Fruit fly (Drosophila melanogaster) whole organism, embryonic: ENCODE data around the gene CG45045.

Source experiments
- ATbp ChIP-seq: fragments of 200-800 bp; sonication (Bioruptor generic); optimal IDR thresholded peaks from 2 replicates; lab custom pipeline; 2017; ENCODE audit warnings: missing biosample characterization, mild to moderate bottlenecking, missing genetic modification characterization, missing genetic modification reagents
- Ada2b ChIP-seq: fragments of 200-800 bp; sonication (Bioruptor generic); IDR thresholded peaks from 2 replicates; pipeline ENCODE4 v1.3.6; 2022; ENCODE audit warnings: missing biosample characterization, missing genetic modification characterization
- Aef1 ChIP-seq: fragments of 200-800 bp; sonication (Bioruptor generic); IDR thresholded peaks from 3 replicates; pipeline ENCODE4 v1.3.6; 2022; ENCODE audit warnings: missing biosample characterization, missing genetic modification characterization
- Asciz ChIP-seq: fragments of 200-800 bp; sonication (Bioruptor generic); optimal IDR thresholded peaks from 2 replicates; lab custom pipeline; 2017; ENCODE audit warnings: missing biosample characterization, mild to moderate bottlenecking, missing genetic modification characterization, missing genetic modification reagents
- BEAF-32 ChIP-seq: fragments of 200-800 bp; sonication (Bioruptor generic); optimal IDR thresholded peaks from 3 replicates; lab custom pipeline; 2017; ENCODE audit warnings: missing biosample characterization, missing genetic modification characterization, mild to moderate bottlenecking, moderate library complexity, missing genetic modification reagents
- CG10366 ChIP-seq: fragments of 200-800 bp; sonication (Bioruptor generic); IDR thresholded peaks from 2 replicates; pipeline ENCODE4 v1.3.6; 2022; ENCODE audit warnings: missing biosample characterization, missing genetic modification characterization
- CG10431 ChIP-seq: fragments of 200-800 bp; sonication (Bioruptor generic); optimal IDR thresholded peaks from 3 replicates; lab custom pipeline; 2018; ENCODE audit warnings: missing biosample characterization, mild to moderate bottlenecking, missing genetic modification characterization
- CG10462 ChIP-seq: fragments of 200-800 bp; sonication (Bioruptor generic); optimal IDR thresholded peaks from 2 replicates; lab custom pipeline; 2016; ENCODE audit warnings: missing biosample characterization, missing genetic modification characterization
- CG12659 ChIP-seq: fragments of 200-800 bp; sonication (Bioruptor generic); optimal IDR thresholded peaks from 3 replicates; lab custom pipeline; 2017; ENCODE audit warnings: mild to moderate bottlenecking, missing biosample characterization, missing genetic modification reagents, missing genetic modification characterization
- CG12769 ChIP-seq: fragments of 200-800 bp; sonication (Bioruptor generic); optimal IDR thresholded peaks from 2 replicates; lab custom pipeline; 2019; ENCODE audit warnings: missing biosample characterization, mild to moderate bottlenecking, missing genetic modification characterization, moderate library complexity
- CG12942 ChIP-seq: fragments of 200-800 bp; sonication (Bioruptor generic); optimal IDR thresholded peaks from 3 replicates; lab custom pipeline; 2016; ENCODE audit warnings: missing biosample characterization, missing genetic modification characterization
- CG14441 ChIP-seq: fragments of 200-800 bp; sonication (Bioruptor generic); IDR thresholded peaks from 2 replicates; pipeline ENCODE4 v1.3.6; 2022; ENCODE audit warnings: missing biosample characterization, missing genetic modification characterization
- CG14860 ChIP-seq: fragments of 200-800 bp; sonication (Bioruptor generic); IDR thresholded peaks from 3 replicates; pipeline ENCODE4 v1.3.6; 2022; ENCODE audit warnings: missing biosample characterization, missing genetic modification characterization; ENCODE audit not compliant: partially characterized antibody
- CG17361 ChIP-seq: fragments of 200-800 bp; sonication (Bioruptor generic); IDR thresholded peaks from 3 replicates; pipeline ENCODE4 v1.3.6; 2022; ENCODE audit warnings: missing biosample characterization, missing genetic modification characterization
- CG18619 ChIP-seq: fragments of 200-800 bp; sonication (Bioruptor generic); optimal IDR thresholded peaks from 3 replicates; lab custom pipeline; 2017; ENCODE audit warnings: missing biosample characterization, mild to moderate bottlenecking, missing genetic modification characterization
- CG2129 ChIP-seq: fragments of 200-800 bp; sonication (Bioruptor generic); IDR thresholded peaks from 2 replicates; pipeline ENCODE4 v1.3.6; 2022; ENCODE audit warnings: missing biosample characterization, missing genetic modification characterization; ENCODE audit not compliant: partially characterized antibody
- CG2875 ChIP-seq: fragments of 200-800 bp; sonication (Bioruptor generic); optimal IDR thresholded peaks from 2 replicates; lab custom pipeline; 2017; ENCODE audit warnings: missing biosample characterization, mild to moderate bottlenecking, missing genetic modification characterization, missing genetic modification reagents
- CG3065 ChIP-seq: fragments of 200-800 bp; sonication (Bioruptor generic); optimal IDR thresholded peaks from 2 replicates; lab custom pipeline; 2016; ENCODE audit warnings: missing biosample characterization, missing genetic modification characterization
- CG4282 ChIP-seq: fragments of 200-800 bp; sonication (Bioruptor generic); optimal IDR thresholded peaks from 2 replicates; lab custom pipeline; 2016; ENCODE audit warnings: missing biosample characterization, missing genetic modification characterization
- CG6791 ChIP-seq: fragments of 200-800 bp; sonication (Bioruptor generic); IDR thresholded peaks from 3 replicates; pipeline ENCODE4 v1.3.6; 2022; ENCODE audit warnings: missing biosample characterization, missing genetic modification characterization; ENCODE audit not compliant: partially characterized antibody
- CG7928 ChIP-seq: fragments of 200-800 bp; sonication (Bioruptor generic); optimal IDR thresholded peaks from 2 replicates; lab custom pipeline; 2017; ENCODE audit warnings: missing biosample characterization, mild to moderate bottlenecking, missing genetic modification characterization
- CG7963 ChIP-seq: fragments of 200-800 bp; sonication (Bioruptor generic); IDR thresholded peaks from 3 replicates; pipeline ENCODE4 v1.3.6; 2022; ENCODE audit warnings: missing biosample characterization, missing genetic modification characterization; ENCODE audit not compliant: partially characterized antibody
- CG8944 ChIP-seq: fragments of 200-800 bp; sonication (Bioruptor generic); optimal IDR thresholded peaks from 3 replicates; lab custom pipeline; 2016; ENCODE audit warnings: missing biosample characterization, missing genetic modification characterization
- CG9215 ChIP-seq: fragments of 200-800 bp; sonication (Bioruptor generic); IDR thresholded peaks from 2 replicates; pipeline ENCODE4 v1.3.6; 2022; ENCODE audit warnings: missing biosample characterization, missing genetic modification characterization
- CG9727 ChIP-seq: fragments of 200-800 bp; sonication (Bioruptor generic); optimal IDR thresholded peaks from 3 replicates; lab custom pipeline; 2017; ENCODE audit warnings: missing biosample characterization, mild to moderate bottlenecking, missing genetic modification characterization
- D ChIP-seq, 2 experiments: fragments of 200-800 bp in 1 of 2; fragments of >200 bp in 1 of 2; sonication (Bioruptor generic) in 1 of 2; optimal IDR thresholded peaks; 2 replicates in 1 of 2; 3 replicates in 1 of 2; lab custom pipeline; 2017; ENCODE audit warnings: mild to moderate bottlenecking in 1 of 2, missing biosample characterization in 1 of 2, missing genetic modification characterization in 1 of 2, missing genetic modification reagents in 1 of 2
- Fer2 ChIP-seq: fragments of 200-800 bp; sonication (Bioruptor generic); optimal IDR thresholded peaks from 2 replicates; lab custom pipeline; 2018; ENCODE audit warnings: missing biosample characterization, mild to moderate bottlenecking, missing genetic modification characterization, moderate library complexity
- HLH4C ChIP-seq: fragments of 200-800 bp; sonication (Bioruptor generic); IDR thresholded peaks from 3 replicates; pipeline ENCODE4 v1.3.6; 2022; ENCODE audit warnings: missing biosample characterization, missing genetic modification characterization; ENCODE audit not compliant: partially characterized antibody
- Lpt ChIP-seq: fragments of >200 bp; optimal IDR thresholded peaks from 2 replicates; lab custom pipeline; 2018; ENCODE audit warnings: missing biosample characterization, missing genetic modification characterization
- Med ChIP-seq: fragments of 200-800 bp; sonication (Bioruptor generic); peaks from one replicate; lab custom pipeline; 2016; ENCODE audit warnings: missing biosample characterization, missing genetic modification characterization, mild to moderate bottlenecking, inconsistent platforms, moderate library complexity
- NfI ChIP-seq: fragments of 200-800 bp; sonication (Bioruptor generic); optimal IDR thresholded peaks from 3 replicates; lab custom pipeline; 2018; ENCODE audit warnings: missing biosample characterization, mild to moderate bottlenecking, missing genetic modification characterization, moderate library complexity
- Sox100B ChIP-seq: fragments of 200-800 bp; sonication (Bioruptor generic); optimal IDR thresholded peaks from 3 replicates; lab custom pipeline; 2018; ENCODE audit warnings: missing biosample characterization, mild to moderate bottlenecking, missing genetic modification characterization
- ap ChIP-seq: fragments of 200-800 bp; sonication (Bioruptor generic); IDR thresholded peaks from 2 replicates; pipeline ENCODE4 v1.3.6; 2022; ENCODE audit warnings: missing biosample characterization, missing genetic modification characterization
- bcd ChIP-seq: fragments of 200-800 bp; sonication (Bioruptor generic); optimal IDR thresholded peaks from 2 replicates; lab custom pipeline; 2017; ENCODE audit warnings: missing biosample characterization, mild to moderate bottlenecking, missing genetic modification characterization
- bowl ChIP-seq: fragments of 200-800 bp; sonication (Bioruptor generic); IDR thresholded peaks from 2 replicates; pipeline ENCODE4 v1.3.6; 2022; ENCODE audit warnings: missing biosample characterization, missing genetic modification characterization
- caup ChIP-seq: fragments of 200-800 bp; sonication (Bioruptor generic); optimal IDR thresholded peaks from 3 replicates; lab custom pipeline; 2017; ENCODE audit warnings: missing biosample characterization, mild to moderate bottlenecking, missing genetic modification characterization, moderate library complexity; ENCODE audit not compliant: severe bottlenecking
- da ChIP-seq: fragments of 200-800 bp; sonication (Bioruptor generic); optimal IDR thresholded peaks from 2 replicates; lab custom pipeline; 2016; ENCODE audit warnings: missing biosample characterization, missing genetic modification characterization
- dmrt11E ChIP-seq: fragments of 200-800 bp; sonication (Bioruptor generic); optimal IDR thresholded peaks from 3 replicates; lab custom pipeline; 2018; ENCODE audit warnings: missing biosample characterization, mild to moderate bottlenecking, missing genetic modification characterization, moderate library complexity
- esg ChIP-seq: fragments of 200-800 bp; sonication (Bioruptor generic); conservative IDR thresholded peaks from 2 replicates; pipeline ENCODE4 v1.3.6; 2022; ENCODE audit warnings: missing biosample characterization, missing genetic modification characterization
- ftz-f1 ChIP-seq: fragments of 200-800 bp; sonication (Bioruptor generic); optimal IDR thresholded peaks from 2 replicates; lab custom pipeline; 2016; ENCODE audit warnings: missing biosample characterization, missing genetic modification characterization
- gfzf ChIP-seq: fragments of 200-800 bp; sonication (Bioruptor generic); optimal IDR thresholded peaks from 2 replicates; lab custom pipeline; 2016; ENCODE audit warnings: missing biosample characterization, mild to moderate bottlenecking, missing genetic modification characterization, moderate library complexity
- kay ChIP-seq: fragments of 200-800 bp; sonication (Bioruptor generic); optimal IDR thresholded peaks from 2 replicates; lab custom pipeline; 2016; ENCODE audit warnings: missing biosample characterization, missing genetic modification characterization
- klu ChIP-seq: fragments of 200-800 bp; sonication (Bioruptor generic); IDR thresholded peaks from 2 replicates; pipeline ENCODE4 v1.3.6; 2022; ENCODE audit warnings: missing biosample characterization, missing genetic modification characterization
- knrl ChIP-seq: fragments of 200-800 bp; sonication (Bioruptor generic); IDR thresholded peaks from 3 replicates; pipeline ENCODE4 v1.3.6; 2022; ENCODE audit warnings: missing biosample characterization, missing genetic modification characterization; ENCODE audit not compliant: partially characterized antibody
- otp ChIP-seq: fragments of 200-800 bp; sonication (Bioruptor generic); IDR thresholded peaks from 3 replicates; pipeline ENCODE4, ENCODE4 v1.3.6; 2022; ENCODE audit warnings: missing biosample characterization, missing genetic modification characterization
- peb ChIP-seq: fragments of 200-800 bp; sonication (Bioruptor generic); IDR thresholded peaks from 2 replicates; pipeline ENCODE4 v1.3.6; 2022; ENCODE audit warnings: missing biosample characterization, missing genetic modification characterization
- trem ChIP-seq: fragments of 200-800 bp; optimal IDR thresholded peaks from 3 replicates; lab custom pipeline; 2019; ENCODE audit warnings: missing biosample characterization, mild to moderate bottlenecking, missing genetic modification characterization, moderate library complexity
- tup ChIP-seq: fragments of 200-800 bp; sonication (Bioruptor generic); optimal IDR thresholded peaks from 2 replicates; lab custom pipeline; 2016; ENCODE audit warnings: missing biosample characterization, mild to moderate bottlenecking, missing genetic modification characterization, moderate library complexity
- vnd ChIP-seq: fragments of 200-800 bp; sonication (Bioruptor generic); IDR thresholded peaks from 3 replicates; pipeline ENCODE4 v1.3.6; 2022; ENCODE audit warnings: missing biosample characterization, missing genetic modification characterization; ENCODE audit not compliant: partially characterized antibody
- wor ChIP-seq: fragments of 200-800 bp; sonication (Bioruptor generic); IDR thresholded peaks from 2 replicates; pipeline ENCODE4 v1.3.6; 2022; ENCODE audit warnings: missing biosample characterization, missing genetic modification characterization

Gene CG45045

DNA sequence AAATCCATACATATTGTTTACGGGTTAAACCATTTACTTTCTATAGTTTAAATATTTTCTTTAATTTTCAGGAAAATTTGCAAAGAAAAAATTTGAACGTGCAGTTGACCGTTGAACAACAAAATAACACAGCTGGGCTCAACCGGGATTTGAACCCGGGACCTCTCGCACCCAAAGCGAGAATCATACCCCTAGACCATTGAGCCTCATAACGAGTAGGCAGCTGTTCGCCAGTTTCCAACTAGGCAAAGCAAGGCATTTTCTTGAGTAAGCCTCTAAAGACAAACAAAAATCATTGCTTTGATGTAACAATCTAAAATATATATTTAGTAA is 49.4 kb upstream of the CG45045 start (continued):
- peak; percentile 93 for TF ChIP-seq CG14860 (GFP tag; lab: Robert Waterston, UW)
- no peak for TF ChIP-seq D (optimal IDR thresholded peaks at IDR 0.05; lab: Kevin White, UChicago)
- TF ChIP-seq D (GFP tag; optimal IDR thresholded peaks at IDR 0.05; lab: Kevin White, UChicago): no peak
- no peak for TF ChIP-seq CG18619 (GFP tag; lab: Kevin White, UChicago)
- no peak for TF ChIP-seq CG12942 (GFP tag; lab: Kevin White, UChicago)
- no peak for TF ChIP-seq bcd (GFP tag; lab: Kevin White, UChicago)
- TF ChIP-seq bowl: no peak
- TF ChIP-seq CG10431 (GFP tag; lab: Kevin White, UChicago): no peak
- TF ChIP-seq klu (GFP tag; lab: Robert Waterston, UW): no peak
- TF ChIP-seq BEAF-32: no peak
- no peak for TF ChIP-seq otp
- no peak for TF ChIP-seq trem (tag; lab: Kevin White, UChicago)
- no peak for TF ChIP-seq caup (GFP tag; lab: Kevin White, UChicago)
- peak; percentile 79; the same call in 2 of the 3 replicates for TF ChIP-seq HLH4C
- TF ChIP-seq Asciz (GFP tag; lab: Kevin White, UChicago): no peak
- peak; percentile 21; the same call in 1 of the 2 replicates for TF ChIP-seq CG2129 (GFP tag; lab: Robert Waterston, UW)
- TF ChIP-seq vnd (GFP tag; lab: Robert Waterston, UW): peak; percentile 76
- TF ChIP-seq Lpt: no peak
- TF ChIP-seq ap (GFP tag; lab: Robert Waterston, UW): no peak
- TF ChIP-seq Ada2b (GFP tag; lab: Robert Waterston, UW): no peak
- no peak for TF ChIP-seq CG10462 (GFP tag; lab: Kevin White, UChicago)
- TF ChIP-seq ATbp (GFP tag; lab: Kevin White, UChicago): no peak
- TF ChIP-seq gfzf (GFP tag; lab: Kevin White, UChicago): no peak
- TF ChIP-seq CG8944: no peak
- TF ChIP-seq da (GFP tag; lab: Kevin White, UChicago): no peak
- no peak for TF ChIP-seq CG9727 (GFP tag; lab: Kevin White, UChicago)
- TF ChIP-seq ftz-f1 (GFP tag; lab: Kevin White, UChicago): no peak
- TF ChIP-seq CG10366 (GFP tag; lab: Robert Waterston, UW): no peak
- peak; percentile 88 for TF ChIP-seq CG6791
- TF ChIP-seq Fer2 (tag; lab: Kevin White, UChicago): no peak
- no peak for TF ChIP-seq dmrt11E (tag; lab: Kevin White, UChicago)
- no peak for TF ChIP-seq esg (GFP tag; lab: Robert Waterston, UW)
- TF ChIP-seq kay: no peak
- TF ChIP-seq NfI (GFP tag; lab: Kevin White, UChicago): no peak
- no peak for TF ChIP-seq Sox100B (GFP tag; lab: Kevin White, UChicago)
- TF ChIP-seq CG3065 (GFP tag; lab: Kevin White, UChicago): no peak
- TF ChIP-seq CG12769: no peak
- TF ChIP-seq CG7928 (GFP tag; lab: Kevin White, UChicago): no peak
- TF ChIP-seq Med (GFP tag; lab: Kevin White, UChicago): peak; percentile 51
- no peak for TF ChIP-seq CG4282 (GFP tag; lab: Kevin White, UChicago)
- peak; percentile 84 for TF ChIP-seq CG7963 (GFP tag; lab: Robert Waterston, UW)
- no peak for TF ChIP-seq wor
- no peak for TF ChIP-seq CG17361
- peak; percentile 76; the same call in 2 of the 3 replicates for TF ChIP-seq knrl (GFP tag; lab: Robert Waterston, UW)
- TF ChIP-seq CG12659 (GFP tag; lab: Kevin White, UChicago): no peak
- no peak for TF ChIP-seq Aef1
- TF ChIP-seq peb (GFP tag; lab: Robert Waterston, UW): no peak
- no peak for TF ChIP-seq CG2875
- TF ChIP-seq CG14441: 0 out of 2 replicates have a peak, but pooled peaks have one; percentile 39
- no peak for TF ChIP-seq tup (GFP tag; lab: Kevin White, UChicago)
- TF ChIP-seq CG9215: no peak
